Worm (Caenorhabditis elegans): ENCODE results near the gene mrp-7.
A peak's percentile ranks its signal among the peaks of the same experiment; 100 is the strongest.

The mrp-7 gene

ce11 chrV:19637890-19638289 lies 36.8 kb upstream of the mrp-7 start:
- no peak for TF ChIP-seq ceh-36 (tag; optimal IDR thresholded peaks at IDR 0.05)
- no peak for TF ChIP-seq tra-4 (tag; optimal IDR thresholded peaks at IDR 0.05)
- TF ChIP-seq hnd-1 (tag; optimal IDR thresholded peaks at IDR 0.05): no peak
- TF ChIP-seq tbx-37 (GFP tag; conservative IDR thresholded peaks at IDR 0.05): no peak

- TF ChIP-seq pes-1 (GFP tag; IDR thresholded peaks at IDR 0.05): no peak
- no peak for TF ChIP-seq tra-4 (tag; optimal IDR thresholded peaks at IDR 0.05)
- no peak for TF ChIP-seq tbx-11 (GFP tag; IDR thresholded peaks at IDR 0.05)
These were observed 33.8 kb upstream of the mrp-7 start, which contains the start of gene Y43F8C.6 for ce11 chrV:19640808-19641207. Gene Y43F8C.6 (minus strand): TSS chrV:19640908.

ce11 chrV:19643015-19643414 lies 31.6 kb upstream of the mrp-7 start:
- TF ChIP-seq hnd-1 (tag; optimal IDR thresholded peaks at IDR 0.05) (peak; percentile 93), hmg-4 (GFP tag; optimal IDR thresholded peaks at IDR 0.05) (peak; percentile 99), aly-1 (tag; optimal IDR thresholded peaks at IDR 0.05) (peak; percentile 99), ceh-36 (tag; optimal IDR thresholded peaks at IDR 0.05) (peak; percentile 98), pes-1 (GFP tag; IDR thresholded peaks at IDR 0.05) (peak; percentile 98), tbx-11 (GFP tag; IDR thresholded peaks at IDR 0.05) (peak; percentile 99), ets-7 (tag; optimal IDR thresholded peaks at IDR 0.05) (peak; percentile 95), B0310.2 (tag; optimal IDR thresholded peaks at IDR 0.05) (peak; percentile 98), flt-1 (GFP tag; IDR thresholded peaks at IDR 0.05) (peak; percentile 99), tra-4 (tag; optimal IDR thresholded peaks at IDR 0.05) (peak; percentile 94), F13C5.2 (tag; optimal IDR thresholded peaks at IDR 0.05) (peak; percentile 100), hmbx-1 (tag; optimal IDR thresholded peaks at IDR 0.05) (peak; percentile 93), ceh-13 (GFP tag; optimal IDR thresholded peaks at IDR 0.05) (peak; percentile 99), tbx-37 (GFP tag; conservative IDR thresholded peaks at IDR 0.05) (peak; percentile 98), scrt-1 (GFP tag; IDR thresholded peaks at IDR 0.05) (peak; percentile 99), ama-1 (optimal IDR thresholded peaks at IDR 0.05) (peak; percentile 15), sea-1 (GFP tag; conservative IDR thresholded peaks at IDR 0.05) (peak; percentile 99)

- no peak for TF ChIP-seq pes-1 (GFP tag; IDR thresholded peaks at IDR 0.05)
- no peak for TF ChIP-seq tbx-11 (GFP tag; IDR thresholded peaks at IDR 0.05)
- TF ChIP-seq B0310.2 (tag; optimal IDR thresholded peaks at IDR 0.05): no peak
- TF ChIP-seq hnd-1 (tag; optimal IDR thresholded peaks at IDR 0.05): no peak
- TF ChIP-seq tbx-37 (GFP tag; conservative IDR thresholded peaks at IDR 0.05): no peak
- no peak for TF ChIP-seq aly-1 (tag; optimal IDR thresholded peaks at IDR 0.05)
- no peak for TF ChIP-seq tra-4 (tag; optimal IDR thresholded peaks at IDR 0.05)
- TF ChIP-seq hmbx-1 (tag; optimal IDR thresholded peaks at IDR 0.05): no peak
- no peak for TF ChIP-seq ama-1 (optimal IDR thresholded peaks at IDR 0.05)
- no peak for TF ChIP-seq scrt-1 (GFP tag; IDR thresholded peaks at IDR 0.05)
- TF ChIP-seq ceh-13 (GFP tag; optimal IDR thresholded peaks at IDR 0.05): no peak
- TF ChIP-seq flt-1 (GFP tag; IDR thresholded peaks at IDR 0.05): no peak
- no peak for TF ChIP-seq F13C5.2 (tag; optimal IDR thresholded peaks at IDR 0.05)
- TF ChIP-seq ets-7 (tag; optimal IDR thresholded peaks at IDR 0.05): no peak
- no peak for TF ChIP-seq ceh-36 (tag; optimal IDR thresholded peaks at IDR 0.05)
- no peak for TF ChIP-seq sea-1 (GFP tag; conservative IDR thresholded peaks at IDR 0.05)
- TF ChIP-seq hmg-4 (GFP tag; optimal IDR thresholded peaks at IDR 0.05): no peak
These were observed 30.7 kb upstream of the mrp-7 start, which contains the start of the genes Y43F8C.7 and mrps-28 for ce11 chrV:19643903-19644302. Gene Y43F8C.7 (minus strand): TSS chrV:19644030. Gene mrps-28 (plus strand): TSS chrV:19644239.

ce11 chrV:19645572-19646155 lies 29.0 kb upstream of the mrp-7 start, which contains the start of gene Y43F8C.9:
Gene Y43F8C.9 (plus strand): TSS chrV:19646105.
- no peak for TF ChIP-seq hnd-1 (tag; optimal IDR thresholded peaks at IDR 0.05)
- TF ChIP-seq tbx-11 (GFP tag; IDR thresholded peaks at IDR 0.05): no peak
- TF ChIP-seq ceh-13 (GFP tag; optimal IDR thresholded peaks at IDR 0.05): no peak
- no peak for TF ChIP-seq ama-1 (optimal IDR thresholded peaks at IDR 0.05)
- no peak for TF ChIP-seq flt-1 (GFP tag; IDR thresholded peaks at IDR 0.05)
- no peak for TF ChIP-seq tbx-37 (GFP tag; conservative IDR thresholded peaks at IDR 0.05)
- TF ChIP-seq tra-4 (tag; optimal IDR thresholded peaks at IDR 0.05): no peak
- no peak for TF ChIP-seq aly-1 (tag; optimal IDR thresholded peaks at IDR 0.05)
- TF ChIP-seq hmbx-1 (tag; optimal IDR thresholded peaks at IDR 0.05): no peak
- no peak for TF ChIP-seq ets-7 (tag; optimal IDR thresholded peaks at IDR 0.05)
- TF ChIP-seq sea-1 (GFP tag; conservative IDR thresholded peaks at IDR 0.05): no peak
- no peak for TF ChIP-seq F13C5.2 (tag; optimal IDR thresholded peaks at IDR 0.05)
- no peak for TF ChIP-seq B0310.2 (tag; optimal IDR thresholded peaks at IDR 0.05)
- no peak for TF ChIP-seq scrt-1 (GFP tag; IDR thresholded peaks at IDR 0.05)
- TF ChIP-seq pes-1 (GFP tag; IDR thresholded peaks at IDR 0.05): no peak
- TF ChIP-seq ceh-36 (tag; optimal IDR thresholded peaks at IDR 0.05): no peak
- no peak for TF ChIP-seq hmg-4 (GFP tag; optimal IDR thresholded peaks at IDR 0.05)

ce11 chrV:19655151-19655550 lies 19.5 kb upstream of the mrp-7 start, which contains the start of gene dmd-3:
Gene dmd-3 (minus strand): TSS chrV:19655251.
- TF ChIP-seq hmg-4 (GFP tag; optimal IDR thresholded peaks at IDR 0.05) (no peak), pes-1 (GFP tag; IDR thresholded peaks at IDR 0.05) (no peak), hnd-1 (tag; optimal IDR thresholded peaks at IDR 0.05) (no peak), ets-7 (tag; optimal IDR thresholded peaks at IDR 0.05) (no peak), flt-1 (GFP tag; IDR thresholded peaks at IDR 0.05) (no peak), B0310.2 (tag; optimal IDR thresholded peaks at IDR 0.05) (no peak), F13C5.2 (tag; optimal IDR thresholded peaks at IDR 0.05) (no peak), aly-1 (tag; optimal IDR thresholded peaks at IDR 0.05) (no peak), ceh-36 (tag; optimal IDR thresholded peaks at IDR 0.05) (no peak), sea-1 (GFP tag; conservative IDR thresholded peaks at IDR 0.05) (no peak), tbx-37 (GFP tag; conservative IDR thresholded peaks at IDR 0.05) (no peak)

- TF ChIP-seq hmg-4 (GFP tag; optimal IDR thresholded peaks at IDR 0.05) (no peak), ceh-36 (tag; optimal IDR thresholded peaks at IDR 0.05) (peak; percentile 71)
These were observed 10.1 kb upstream of the mrp-7 start for ce11 chrV:19664574-19664973.

- TF ChIP-seq aly-1 (tag; optimal IDR thresholded peaks at IDR 0.05): no peak
- no peak for TF ChIP-seq hmg-4 (GFP tag; optimal IDR thresholded peaks at IDR 0.05)
- no peak for TF ChIP-seq scrt-1 (GFP tag; IDR thresholded peaks at IDR 0.05)
- no peak for TF ChIP-seq ceh-13 (GFP tag; optimal IDR thresholded peaks at IDR 0.05)
- TF ChIP-seq hmbx-1 (tag; optimal IDR thresholded peaks at IDR 0.05): no peak
- TF ChIP-seq flt-1 (GFP tag; IDR thresholded peaks at IDR 0.05): no peak
- TF ChIP-seq ets-7 (tag; optimal IDR thresholded peaks at IDR 0.05): no peak
- no peak for TF ChIP-seq ceh-36 (tag; optimal IDR thresholded peaks at IDR 0.05)
- TF ChIP-seq hnd-1 (tag; optimal IDR thresholded peaks at IDR 0.05): no peak
These were observed 8.3 kb upstream of the mrp-7 start for ce11 chrV:19666308-19666707.

All from whole organism, early embryonic.